Worm (Caenorhabditis elegans) whole organism, L3 larva: ENCODE data around the gene T12E12.6.

Experiments
- R02D3.7 ChIP-seq: fragments of 150-350 bp; optimal IDR thresholded peaks from 2 replicates; lab custom pipeline; 2014; ENCODE audit warnings: missing biosample characterization, missing genetic modification characterization
- ZK546.5 ChIP-seq: sonication (generic microtip); optimal IDR thresholded peaks from 2 replicates; lab custom pipeline; 2017; ENCODE audit warnings: missing biosample characterization, missing genetic modification characterization
- aly-2 ChIP-seq: fragments of 150-350 bp; optimal IDR thresholded peaks from 2 replicates; lab custom pipeline; 2014; ENCODE audit warnings: missing biosample characterization, missing genetic modification characterization
- ama-1 ChIP-seq: fragments of 150-350 bp; optimal IDR thresholded peaks from 2 replicates; lab custom pipeline; 2018
- ceh-16 ChIP-seq: sonication (generic microtip); optimal IDR thresholded peaks from 2 replicates; lab custom pipeline; 2017; ENCODE audit warnings: missing biosample characterization, missing genetic modification characterization
- ceh-28 ChIP-seq: fragments of 150-350 bp; optimal IDR thresholded peaks from 2 replicates; lab custom pipeline; 2014; ENCODE audit warnings: missing biosample characterization, missing genetic modification reagents, missing genetic modification characterization
- ceh-9 ChIP-seq: sonication (generic microtip); optimal IDR thresholded peaks from 2 replicates; lab custom pipeline; 2018; ENCODE audit warnings: missing biosample characterization, missing genetic modification characterization
- daf-12 ChIP-seq: fragments of 150-350 bp; optimal IDR thresholded peaks from 2 replicates; lab custom pipeline; 2014; ENCODE audit warnings: missing biosample characterization, missing genetic modification reagents, missing genetic modification characterization
- egl-27 ChIP-seq: sonication (generic microtip); optimal IDR thresholded peaks from 4 replicates; lab custom pipeline; 2017; ENCODE audit warnings: missing biosample characterization, missing genetic modification reagents, missing genetic modification characterization
- egl-5 ChIP-seq: fragments of 150-350 bp; optimal IDR thresholded peaks from 2 replicates; lab custom pipeline; 2017; ENCODE audit warnings: missing biosample characterization, missing genetic modification reagents, missing genetic modification characterization, inconsistent platforms
- elt-1 ChIP-seq: fragments of 150-350 bp; optimal IDR thresholded peaks from 2 replicates; lab custom pipeline; 2014; ENCODE audit warnings: missing biosample characterization, missing genetic modification characterization
- elt-2 ChIP-seq: sonication (generic microtip); optimal IDR thresholded peaks from 2 replicates; lab custom pipeline; 2016; ENCODE audit warnings: missing genetic modification reagents, mild to moderate bottlenecking, missing genetic modification characterization, missing compliant biosample characterization
- elt-3 ChIP-seq, 3 experiments: fragments of 150-350 bp in 1 of 3; sonication (generic microtip) in 2 of 3; optimal IDR thresholded peaks; 2 replicates in 2 of 3; 4 replicates in 1 of 3; lab custom pipeline; 2014 to 2017; ENCODE audit warnings: missing biosample characterization in 3 of 3, missing genetic modification characterization in 3 of 3
- eor-1 ChIP-seq, 2 experiments: fragments of 150-350 bp; optimal IDR thresholded peaks; 2 replicates each; lab custom pipeline; 2014 to 2018; ENCODE audit warnings: missing biosample characterization in 2 of 2, missing genetic modification characterization in 2 of 2
- fkh-2 ChIP-seq: fragments of 150-350 bp; optimal IDR thresholded peaks from 2 replicates; lab custom pipeline; 2014; ENCODE audit warnings: missing biosample characterization, missing genetic modification reagents, missing genetic modification characterization
- hmg-11 ChIP-seq: sonication (generic microtip); optimal IDR thresholded peaks from 2 replicates; lab custom pipeline; 2016; ENCODE audit warnings: missing genetic modification characterization, missing compliant biosample characterization
- jun-1 ChIP-seq: fragments of 150-350 bp; optimal IDR thresholded peaks from 2 replicates; lab custom pipeline; 2014; ENCODE audit warnings: missing biosample characterization, missing genetic modification reagents, missing genetic modification characterization
- lin-15B ChIP-seq: fragments of 150-350 bp; optimal IDR thresholded peaks from 2 replicates; lab custom pipeline; 2014; ENCODE audit warnings: missing biosample characterization, missing genetic modification characterization
- lin-39 ChIP-seq: fragments of 150-350 bp; optimal IDR thresholded peaks from 2 replicates; lab custom pipeline; 2018; ENCODE audit warnings: missing biosample characterization, missing genetic modification reagents, missing genetic modification characterization
- lsy-12 ChIP-seq: sonication (generic microtip); optimal IDR thresholded peaks from 2 replicates; lab custom pipeline; 2016; ENCODE audit warnings: mild to moderate bottlenecking, missing genetic modification characterization, missing compliant biosample characterization
- mdl-1 ChIP-seq: fragments of 150-350 bp; optimal IDR thresholded peaks from 2 replicates; lab custom pipeline; 2014; ENCODE audit warnings: missing biosample characterization, missing genetic modification characterization
- mml-1 ChIP-seq: fragments of 150-350 bp; sonication (generic microtip); optimal IDR thresholded peaks from 3 replicates; lab custom pipeline; 2014; ENCODE audit warnings: missing biosample characterization, missing genetic modification characterization
- nfya-1 ChIP-seq: sonication (generic microtip); optimal IDR thresholded peaks from 2 replicates; lab custom pipeline; 2017; ENCODE audit warnings: missing genetic modification characterization, mild to moderate bottlenecking, missing compliant biosample characterization, antibody characterized with exemption, moderate library complexity; ENCODE audit not compliant: insufficient read depth
- nhr-11 ChIP-seq: fragments of 150-350 bp; optimal IDR thresholded peaks from 2 replicates; lab custom pipeline; 2014; ENCODE audit warnings: missing biosample characterization, missing genetic modification characterization
- nhr-12 ChIP-seq: fragments of 150-350 bp; optimal IDR thresholded peaks from 2 replicates; lab custom pipeline; 2014; ENCODE audit warnings: missing biosample characterization, missing genetic modification characterization
- nhr-23 ChIP-seq: fragments of 150-350 bp; optimal IDR thresholded peaks from 2 replicates; lab custom pipeline; 2014; ENCODE audit warnings: missing biosample characterization, missing genetic modification reagents, missing genetic modification characterization
- nhr-25 ChIP-seq: sonication (generic microtip); optimal IDR thresholded peaks from 2 replicates; lab custom pipeline; 2017; ENCODE audit warnings: missing biosample characterization, missing genetic modification characterization
- nhr-28 ChIP-seq: fragments of 150-350 bp; optimal IDR thresholded peaks from 2 replicates; lab custom pipeline; 2014; ENCODE audit warnings: missing biosample characterization, missing genetic modification characterization
- nhr-43 ChIP-seq: sonication (generic microtip); optimal IDR thresholded peaks from 2 replicates; lab custom pipeline; 2016; ENCODE audit warnings: mild to moderate bottlenecking, missing genetic modification characterization, missing compliant biosample characterization; ENCODE audit not compliant: poor library complexity, severe bottlenecking
- nhr-67 ChIP-seq: fragments of 150-350 bp; optimal IDR thresholded peaks from 2 replicates; lab custom pipeline; 2014; ENCODE audit warnings: missing biosample characterization, missing genetic modification characterization
- pha-4 ChIP-seq: fragments of 150-350 bp; optimal IDR thresholded peaks from 2 replicates; lab custom pipeline; 2014; ENCODE audit warnings: missing biosample characterization, missing genetic modification reagents, missing genetic modification characterization
- pqm-1 ChIP-seq: fragments of 150-350 bp; optimal IDR thresholded peaks from 2 replicates; lab custom pipeline; 2017; ENCODE audit warnings: missing biosample characterization, missing genetic modification characterization, inconsistent platforms
- sea-2 ChIP-seq: fragments of 150-350 bp; sonication (generic microtip); optimal IDR thresholded peaks from 4 replicates; lab custom pipeline; 2014; ENCODE audit warnings: missing biosample characterization, missing genetic modification reagents, missing genetic modification characterization
- skn-1 ChIP-seq: fragments of 150-350 bp; optimal IDR thresholded peaks from 2 replicates; lab custom pipeline; 2014; ENCODE audit warnings: missing biosample characterization, missing genetic modification characterization
- snpc-4 ChIP-seq: fragments of 150-350 bp; optimal IDR thresholded peaks from 2 replicates; lab custom pipeline; 2014; ENCODE audit warnings: missing biosample characterization, missing genetic modification characterization
- tbx-2 ChIP-seq: sonication (generic microtip); optimal IDR thresholded peaks from 2 replicates; lab custom pipeline; 2016; ENCODE audit warnings: mild to moderate bottlenecking, missing genetic modification characterization, missing compliant biosample characterization
- unc-39 ChIP-seq: sonication (generic microtip); optimal IDR thresholded peaks from 4 replicates; lab custom pipeline; 2017; ENCODE audit warnings: missing biosample characterization, missing genetic modification characterization
- unc-62 ChIP-seq: fragments of 150-350 bp; sonication (generic microtip); optimal IDR thresholded peaks from 4 replicates; lab custom pipeline; 2014; ENCODE audit warnings: missing biosample characterization, missing genetic modification reagents, missing genetic modification characterization
- zag-1 ChIP-seq: fragments of 150-350 bp; optimal IDR thresholded peaks from 2 replicates; lab custom pipeline; 2014; ENCODE audit warnings: missing biosample characterization, missing genetic modification characterization
- ztf-11 ChIP-seq: fragments of 150-350 bp; optimal IDR thresholded peaks from 2 replicates; lab custom pipeline; 2014; ENCODE audit warnings: missing biosample characterization, missing genetic modification characterization
- ztf-4 ChIP-seq: fragments of 150-350 bp; optimal IDR thresholded peaks from 2 replicates; lab custom pipeline; 2014; ENCODE audit warnings: missing biosample characterization, missing genetic modification characterization

The T12E12.6 gene

DNA sequence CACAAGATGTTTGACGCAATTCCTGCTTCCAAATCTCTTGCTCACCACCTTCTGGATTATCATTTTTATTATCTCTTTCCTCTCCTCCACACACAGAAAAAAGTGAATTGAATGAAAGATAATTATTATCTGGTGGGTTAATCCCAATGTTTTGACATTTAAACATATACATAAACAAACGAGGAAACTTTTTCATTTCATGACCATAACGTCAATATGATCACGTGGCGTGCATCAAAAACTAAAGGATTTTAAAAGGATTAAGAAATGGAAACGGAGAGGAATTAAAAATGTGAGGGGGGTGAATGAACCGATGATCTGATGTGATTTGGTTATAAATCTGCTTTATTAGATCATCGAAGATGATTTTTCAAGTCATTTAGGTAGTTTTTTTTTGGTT, 21.6 kb upstream of the T12E12.6 start:
- no peak for TF ChIP-seq egl-27 (tag; lab: Kevin White, UChicago)
- no peak for TF ChIP-seq fkh-2 (tag; lab: Kevin White, UChicago)
- TF ChIP-seq elt-3 (tag; optimal IDR thresholded peaks at IDR 0.05; lab: Kevin White, UChicago) = no peak
- TF ChIP-seq nhr-28 (tag; lab: Kevin White, UChicago) = no peak
- TF ChIP-seq eor-1 (tag; optimal IDR thresholded peaks at IDR 0.05; lab: Kevin White, UChicago) = no peak
- TF ChIP-seq nhr-67 (tag; lab: Kevin White, UChicago) = no peak
- TF ChIP-seq tbx-2 (tag; lab: Kevin White, UChicago) = no peak
- TF ChIP-seq pqm-1 (tag; lab: Kevin White, UChicago) = no peak
- TF ChIP-seq daf-12 = no peak
- no peak for TF ChIP-seq hmg-11 (tag; lab: Kevin White, UChicago)
- TF ChIP-seq sea-2 (GFP tag; lab: Kevin White, UChicago) = no peak
- no peak for TF ChIP-seq ama-1 (lab: Kevin White, UChicago)
- no peak for TF ChIP-seq elt-2 (tag; lab: Kevin White, UChicago)
- TF ChIP-seq skn-1 (tag; lab: Kevin White, UChicago) = no peak
- no peak for TF ChIP-seq lin-39 (tag; lab: Kevin White, UChicago)
- no peak for TF ChIP-seq ceh-9 (tag; lab: Kevin White, UChicago)
- TF ChIP-seq nhr-11 (tag; lab: Kevin White, UChicago) = no peak
- TF ChIP-seq nhr-43 (tag; lab: Kevin White, UChicago) = no peak

DNA sequence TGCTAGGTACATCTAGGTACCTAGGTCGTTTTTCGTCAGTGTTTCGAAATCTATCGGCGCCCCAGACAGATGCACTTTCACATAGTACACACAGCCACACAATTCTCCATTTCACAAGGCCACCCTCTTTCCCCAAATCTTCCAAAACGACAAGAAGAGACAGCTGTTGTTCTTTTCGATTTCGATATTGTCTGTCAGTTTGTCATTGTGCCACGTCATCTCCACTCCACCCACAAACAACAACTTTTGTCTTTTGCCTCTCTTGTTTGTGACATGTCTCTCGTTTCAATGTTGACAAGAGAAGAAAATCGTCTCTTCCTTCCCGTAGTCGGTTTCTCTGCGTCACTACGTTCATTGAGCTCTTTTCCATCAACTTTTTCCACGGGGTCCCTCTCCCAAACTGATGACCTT, 19.9 kb upstream of the T12E12.6 start:
- TF ChIP-seq jun-1 (tag; lab: Kevin White, UChicago) (peak; percentile 30), ZK546.5 (tag; lab: Kevin White, UChicago) (no peak), ceh-28 (tag; lab: Kevin White, UChicago) (peak; percentile 16), nhr-12 (tag; lab: Kevin White, UChicago) (no peak), unc-39 (tag; lab: Kevin White, UChicago) (no peak), hmg-11 (tag; lab: Kevin White, UChicago) (peak; percentile 38), ztf-11 (tag; lab: Kevin White, UChicago) (no peak), mml-1 (tag; lab: Kevin White, UChicago) (no peak), mdl-1 (tag; lab: Kevin White, UChicago) (no peak), ama-1 (lab: Kevin White, UChicago) (peak; percentile 75), fkh-2 (tag; lab: Kevin White, UChicago) (peak; percentile 98), lin-39 (tag; lab: Kevin White, UChicago) (peak; percentile 83), ztf-4 (no peak), lsy-12 (tag; lab: Kevin White, UChicago) (peak; percentile 0), lin-15B (tag; lab: Kevin White, UChicago) (peak; percentile 24), R02D3.7 (tag; lab: Kevin White, UChicago) (no peak), elt-1 (tag; lab: Kevin White, UChicago) (peak; percentile 15), daf-12 (no peak), zag-1 (tag; lab: Kevin White, UChicago) (no peak), nhr-67 (tag; lab: Kevin White, UChicago) (no peak), ceh-16 (tag; lab: Kevin White, UChicago) (no peak), pha-4 (peak; percentile 100), snpc-4 (tag; lab: Kevin White, UChicago) (peak; percentile 30), nhr-11 (tag; lab: Kevin White, UChicago) (no peak), nhr-23 (tag; lab: Kevin White, UChicago) (peak; percentile 53), skn-1 (tag; lab: Kevin White, UChicago) (no peak), egl-27 (tag; lab: Kevin White, UChicago) (peak; percentile 55), aly-2 (tag; lab: Kevin White, UChicago) (no peak), egl-5 (peak; percentile 68), unc-62 (peak; percentile 75), nhr-25 (tag; lab: Kevin White, UChicago) (peak; percentile 80), nfya-1 (tag; lab: Kevin White, UChicago) (peak; percentile 71), nhr-43 (tag; lab: Kevin White, UChicago) (peak; percentile 51)
